Fruit fly (Drosophila melanogaster) whole organism, embryonic: ENCODE data around the gene cac.

Experiments
- Awh ChIP-seq: fragments of 200-800 bp; sonication (Bioruptor generic); IDR thresholded peaks from 2 replicates; pipeline ENCODE4, ENCODE4 v1.3.6; 2022; ENCODE audit warnings: missing biosample characterization, missing genetic modification characterization
- BtbVII ChIP-seq: fragments of 200-800 bp; sonication (Bioruptor generic); optimal IDR thresholded peaks from 3 replicates; lab custom pipeline; 2017; ENCODE audit warnings: missing biosample characterization, mild to moderate bottlenecking, missing genetic modification characterization
- CG10565 ChIP-seq: fragments of 200-800 bp; sonication (Bioruptor generic); optimal IDR thresholded peaks from 3 replicates; lab custom pipeline; 2016; ENCODE audit warnings: missing biosample characterization, mild to moderate bottlenecking, missing genetic modification characterization
- CG12104 ChIP-seq: fragments of 200-800 bp; sonication (Bioruptor generic); optimal IDR thresholded peaks from 3 replicates; lab custom pipeline; 2016; ENCODE audit warnings: missing biosample characterization, missing genetic modification characterization
- CG12391 ChIP-seq: fragments of 200-800 bp; sonication (Bioruptor generic); optimal IDR thresholded peaks from 3 replicates; lab custom pipeline; 2018; ENCODE audit warnings: missing biosample characterization, mild to moderate bottlenecking, missing genetic modification characterization, moderate library complexity
- CG13894 ChIP-seq: fragments of 200-800 bp; sonication (Bioruptor generic); optimal IDR thresholded peaks from 3 replicates; lab custom pipeline; 2018; ENCODE audit warnings: missing biosample characterization, mild to moderate bottlenecking, missing genetic modification characterization, moderate library complexity
- CG14014 ChIP-seq: fragments of 200-800 bp; sonication (Bioruptor generic); IDR thresholded peaks from 2 replicates; pipeline ENCODE4 v1.3.6; 2022; ENCODE audit warnings: missing biosample characterization, missing genetic modification characterization
- CG14050 ChIP-seq: fragments of 200-800 bp; sonication (Bioruptor generic); IDR thresholded peaks from 3 replicates; pipeline ENCODE4 v1.3.6; 2022; ENCODE audit warnings: missing biosample characterization, missing genetic modification characterization
- CG14965 ChIP-seq: fragments of 200-800 bp; sonication (Bioruptor generic); optimal IDR thresholded peaks from 2 replicates; lab custom pipeline; 2016; ENCODE audit warnings: missing biosample characterization, missing genetic modification characterization, borderline replicate concordance
- CG1602 ChIP-seq: fragments of 200-800 bp; sonication (Bioruptor generic); optimal IDR thresholded peaks from 3 replicates; lab custom pipeline; 2016; ENCODE audit warnings: missing biosample characterization, missing genetic modification characterization
- CG17359 ChIP-seq: fragments of 200-800 bp; sonication (Bioruptor generic); optimal IDR thresholded peaks from 3 replicates; lab custom pipeline; 2018; ENCODE audit warnings: missing biosample characterization, mild to moderate bottlenecking, missing genetic modification characterization, moderate library complexity
- CG17385 ChIP-seq: fragments of 200-800 bp; sonication (Bioruptor generic); optimal IDR thresholded peaks from 3 replicates; lab custom pipeline; 2018; ENCODE audit warnings: missing biosample characterization, mild to moderate bottlenecking, missing genetic modification characterization
- CG17912 ChIP-seq: fragments of 200-800 bp; sonication (Bioruptor generic); optimal IDR thresholded peaks from 2 replicates; lab custom pipeline; 2018; ENCODE audit warnings: missing biosample characterization, mild to moderate bottlenecking, missing genetic modification characterization
- CG18619 ChIP-seq: fragments of 200-800 bp; sonication (Bioruptor generic); optimal IDR thresholded peaks from 3 replicates; lab custom pipeline; 2017; ENCODE audit warnings: missing biosample characterization, mild to moderate bottlenecking, missing genetic modification characterization
- CG2202 ChIP-seq: fragments of 200-800 bp; sonication (Bioruptor generic); optimal IDR thresholded peaks from 2 replicates; lab custom pipeline; 2018; ENCODE audit warnings: missing biosample characterization, mild to moderate bottlenecking, missing genetic modification characterization
- CG31388 ChIP-seq: fragments of 200-800 bp; sonication (Bioruptor generic); optimal IDR thresholded peaks from 2 replicates; lab custom pipeline; 2016; ENCODE audit warnings: missing biosample characterization, missing genetic modification characterization
- CG6175 ChIP-seq: fragments of 200-800 bp; sonication (Bioruptor generic); IDR thresholded peaks from 3 replicates; pipeline ENCODE4 v1.3.6; 2022; ENCODE audit warnings: missing biosample characterization, missing genetic modification characterization
- CG6654 ChIP-seq: fragments of 200-800 bp; sonication (Bioruptor generic); optimal IDR thresholded peaks from 2 replicates; lab custom pipeline; 2017; ENCODE audit warnings: missing biosample characterization, mild to moderate bottlenecking, missing genetic modification characterization
- CG6791 ChIP-seq: fragments of 200-800 bp; sonication (Bioruptor generic); IDR thresholded peaks from 3 replicates; pipeline ENCODE4 v1.3.6; 2022; ENCODE audit warnings: missing biosample characterization, missing genetic modification characterization; ENCODE audit not compliant: partially characterized antibody
- CG6813 ChIP-seq: fragments of 200-800 bp; sonication (Bioruptor generic); optimal IDR thresholded peaks from 2 replicates; lab custom pipeline; 2017; ENCODE audit warnings: missing biosample characterization, missing genetic modification characterization, mild to moderate bottlenecking, moderate library complexity, missing genetic modification reagents
- CG6854 ChIP-seq: fragments of 200-800 bp; sonication (Bioruptor generic); optimal IDR thresholded peaks from 3 replicates; lab custom pipeline; 2017; ENCODE audit warnings: missing biosample characterization, mild to moderate bottlenecking, missing genetic modification characterization
- CG7928 ChIP-seq: fragments of 200-800 bp; sonication (Bioruptor generic); optimal IDR thresholded peaks from 2 replicates; lab custom pipeline; 2017; ENCODE audit warnings: missing biosample characterization, mild to moderate bottlenecking, missing genetic modification characterization
- CG8765 ChIP-seq: fragments of 200-800 bp; sonication (Bioruptor generic); IDR thresholded peaks from 2 replicates; pipeline ENCODE4 v1.3.6; 2022; ENCODE audit warnings: missing biosample characterization, missing genetic modification characterization
- CG9727 ChIP-seq: fragments of 200-800 bp; sonication (Bioruptor generic); optimal IDR thresholded peaks from 3 replicates; lab custom pipeline; 2017; ENCODE audit warnings: missing biosample characterization, mild to moderate bottlenecking, missing genetic modification characterization
- CoRest ChIP-seq: fragments of 200-800 bp; sonication (Bioruptor generic); optimal IDR thresholded peaks from 3 replicates; lab custom pipeline; 2018; ENCODE audit warnings: missing biosample characterization, mild to moderate bottlenecking, missing genetic modification characterization, moderate library complexity
- Elba2 ChIP-seq: fragments of 200-800 bp; sonication (Bioruptor generic); optimal IDR thresholded peaks from 3 replicates; lab custom pipeline; 2016; ENCODE audit warnings: missing biosample characterization, missing genetic modification characterization
- Gsc ChIP-seq: fragments of 200-800 bp; sonication (Bioruptor generic); IDR thresholded peaks from 2 replicates; pipeline ENCODE4 v1.3.6; 2022; ENCODE audit warnings: missing biosample characterization, missing genetic modification characterization
- H15 ChIP-seq: fragments of 200-800 bp; sonication (Bioruptor generic); IDR thresholded peaks from 3 replicates; pipeline ENCODE4 v1.3.6; 2022; ENCODE audit warnings: missing biosample characterization, missing genetic modification characterization
- Mad ChIP-seq: fragments of 200-800 bp; sonication (Bioruptor generic); optimal IDR thresholded peaks from 2 replicates; lab custom pipeline; 2016; ENCODE audit warnings: missing biosample characterization, missing genetic modification characterization
- Rx ChIP-seq: fragments of 200-800 bp; sonication (Bioruptor generic); IDR thresholded peaks from 2 replicates; pipeline ENCODE4 v1.3.6; 2022; ENCODE audit warnings: missing biosample characterization, missing genetic modification characterization
- Stat92E ChIP-seq, 3 experiments: fragments of >200 bp in 2 of 3; fragments of 200-800 bp in 1 of 3; sonication (Bioruptor generic) in 1 of 3; optimal IDR thresholded peaks; 2 replicates each; lab custom pipeline; 2017 to 2019; ENCODE audit warnings: missing biosample characterization in 3 of 3, missing genetic modification characterization in 3 of 3, mild to moderate bottlenecking in 1 of 3, moderate library complexity in 1 of 3
- al ChIP-seq: fragments of 200-800 bp; sonication (Bioruptor generic); IDR thresholded peaks from 2 replicates; pipeline ENCODE4 v1.3.6; 2022; ENCODE audit warnings: missing biosample characterization, missing genetic modification characterization
- ash1 ChIP-seq: fragments of 200-800 bp; sonication (Bioruptor generic); optimal IDR thresholded peaks from 2 replicates; lab custom pipeline; 2018; ENCODE audit warnings: missing biosample characterization, mild to moderate bottlenecking, missing genetic modification characterization
- bowl ChIP-seq: fragments of 200-800 bp; sonication (Bioruptor generic); IDR thresholded peaks from 2 replicates; pipeline ENCODE4 v1.3.6; 2022; ENCODE audit warnings: missing biosample characterization, missing genetic modification characterization
- chn ChIP-seq: fragments of 200-800 bp; sonication (Bioruptor generic); optimal IDR thresholded peaks from 2 replicates; lab custom pipeline; 2016; ENCODE audit warnings: missing biosample characterization, missing genetic modification characterization
- crc ChIP-seq: fragments of 200-800 bp; sonication (Bioruptor generic); optimal IDR thresholded peaks from 2 replicates; lab custom pipeline; 2016; ENCODE audit warnings: missing biosample characterization, missing genetic modification characterization
- gcm2 ChIP-seq: fragments of 200-800 bp; sonication (Bioruptor generic); optimal IDR thresholded peaks from 2 replicates; lab custom pipeline; 2016; ENCODE audit warnings: missing biosample characterization, missing genetic modification characterization
- ind ChIP-seq: fragments of 200-800 bp; sonication (Bioruptor generic); optimal IDR thresholded peaks from 3 replicates; lab custom pipeline; 2016; ENCODE audit warnings: missing biosample characterization, missing genetic modification characterization
- klu ChIP-seq: fragments of 200-800 bp; sonication (Bioruptor generic); IDR thresholded peaks from 2 replicates; pipeline ENCODE4 v1.3.6; 2022; ENCODE audit warnings: missing biosample characterization, missing genetic modification characterization
- lmd ChIP-seq: fragments of 200-800 bp; sonication (Bioruptor generic); IDR thresholded peaks from 2 replicates; pipeline ENCODE4 v1.3.6; 2022; ENCODE audit warnings: missing biosample characterization, missing genetic modification characterization
- pita ChIP-seq: fragments of 200-800 bp; sonication (Bioruptor generic); optimal IDR thresholded peaks from 2 replicates; lab custom pipeline; 2017; ENCODE audit warnings: missing biosample characterization, mild to moderate bottlenecking, missing genetic modification characterization
- psq ChIP-seq: fragments of 200-800 bp; sonication (Bioruptor generic); optimal IDR thresholded peaks from 2 replicates; lab custom pipeline; 2017; ENCODE audit warnings: missing biosample characterization, missing genetic modification characterization
- ro ChIP-seq: fragments of 200-800 bp; sonication (Bioruptor generic); IDR thresholded peaks from 2 replicates; pipeline ENCODE4 v1.3.6; 2022; ENCODE audit warnings: missing biosample characterization, missing genetic modification characterization
- sc ChIP-seq, 3 experiments: fragments of >200 bp in 2 of 3; fragments of 200-800 bp in 1 of 3; sonication (Bioruptor generic) in 1 of 3; optimal IDR thresholded peaks; 2 replicates in 2 of 3; 3 replicates in 1 of 3; lab custom pipeline; 2017; ENCODE audit warnings: mild to moderate bottlenecking in 1 of 3, missing biosample characterization in 1 of 3, missing genetic modification characterization in 1 of 3, missing genetic modification reagents in 1 of 3
- sisA ChIP-seq: fragments of 200-800 bp; sonication (Bioruptor generic); IDR thresholded peaks from 2 replicates; pipeline ENCODE4 v1.3.6; 2022; ENCODE audit warnings: missing biosample characterization, missing genetic modification characterization
- slbo ChIP-seq: fragments of 200-800 bp; sonication (Bioruptor generic); IDR thresholded peaks from 2 replicates; pipeline ENCODE4 v1.3.6; 2022; ENCODE audit warnings: missing biosample characterization, missing genetic modification characterization
- slp2 ChIP-seq: fragments of 200-800 bp; sonication (Bioruptor generic); optimal IDR thresholded peaks from 2 replicates; lab custom pipeline; 2016; ENCODE audit warnings: missing biosample characterization, missing genetic modification characterization
- so ChIP-seq: fragments of 200-800 bp; sonication (Bioruptor generic); IDR thresholded peaks from 3 replicates; pipeline ENCODE4 v1.3.6; 2022; ENCODE audit warnings: missing biosample characterization, missing genetic modification characterization
- tgo ChIP-seq: fragments of 200-800 bp; sonication (Bioruptor generic); IDR thresholded peaks from 3 replicates; pipeline ENCODE4 v1.3.6; 2022; ENCODE audit warnings: missing biosample characterization, missing genetic modification characterization
- tup ChIP-seq: fragments of 200-800 bp; sonication (Bioruptor generic); optimal IDR thresholded peaks from 2 replicates; lab custom pipeline; 2016; ENCODE audit warnings: missing biosample characterization, mild to moderate bottlenecking, missing genetic modification characterization, moderate library complexity

Gene cac

DNA sequence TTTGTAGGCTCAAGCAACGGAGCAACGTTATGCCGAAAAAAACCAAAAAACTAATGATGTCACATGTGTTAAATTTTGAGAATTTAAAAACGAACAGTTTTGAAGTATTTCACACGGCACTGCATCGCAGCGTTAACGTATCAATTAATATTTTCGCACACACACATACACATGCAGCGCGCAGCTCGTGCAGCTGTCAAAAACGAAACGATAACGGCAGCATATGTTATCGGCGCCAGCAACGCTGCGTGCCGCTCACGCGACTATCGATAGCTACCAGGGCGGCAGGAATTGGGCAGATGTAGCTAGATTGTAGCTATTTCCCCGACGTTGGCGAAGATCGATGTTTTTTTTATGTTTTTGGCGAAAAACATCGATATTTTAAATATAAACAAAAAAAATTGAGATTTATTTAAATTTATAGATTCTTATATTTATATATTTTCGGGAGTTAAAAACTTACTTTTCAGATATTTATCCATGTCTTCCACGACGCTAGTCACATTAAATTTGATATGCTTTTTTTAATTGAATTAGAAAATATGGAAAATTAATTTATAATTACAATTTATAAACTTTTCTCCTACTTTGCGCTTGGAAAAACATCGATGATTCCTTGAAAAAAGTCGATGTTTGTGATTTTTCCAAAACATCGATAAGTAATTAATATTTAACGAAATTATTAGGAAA lies 44.1 kb upstream of the cac start, which contains the start of gene Usp7 (continued):
- TF ChIP-seq psq (GFP tag; lab: Kevin White, UChicago) (no peak), CG1602 (no peak), gcm2 (GFP tag; lab: Kevin White, UChicago) (no peak), crc (GFP tag; lab: Kevin White, UChicago) (no peak), sc (optimal IDR thresholded peaks at IDR 0.05; lab: Kevin White, UChicago) (no peak), sc (GFP tag; optimal IDR thresholded peaks at IDR 0.05; lab: Kevin White, UChicago) (no peak), Stat92E (GFP tag; optimal IDR thresholded peaks at IDR 0.05; lab: Kevin White, UChicago) (no peak), BtbVII (no peak), Rx (GFP tag; lab: Robert Waterston, UW) (peak; percentile 15; the same call in 1 of the 2 replicates), slbo (GFP tag; lab: Robert Waterston, UW) (peak; percentile 54), CG7928 (GFP tag; lab: Kevin White, UChicago) (peak; percentile 86), slp2 (no peak), Awh (no peak), CG12391 (peak; percentile 46), al (0 out of 2 replicates have a peak, but pooled peaks have one; percentile 12), CG14014 (GFP tag; lab: Robert Waterston, UW) (0 out of 2 replicates have a peak, but pooled peaks have one; percentile 11), CG2202 (tag; lab: Kevin White, UChicago) (no peak), CG9727 (GFP tag; lab: Kevin White, UChicago) (peak; percentile 9), CG17385 (GFP tag; lab: Kevin White, UChicago) (no peak), CoRest (peak; percentile 48), so (no peak), CG17359 (tag; lab: Kevin White, UChicago) (no peak), CG6654 (no peak), Mad (GFP tag; lab: Kevin White, UChicago) (peak; percentile 21), sisA (no peak), lmd (GFP tag; lab: Robert Waterston, UW) (no peak), CG14050 (no peak), CG17912 (peak; percentile 69), CG6813 (GFP tag; lab: Kevin White, UChicago) (no peak), CG6175 (no peak), tgo (no peak), CG12104 (no peak), ro (no peak), CG6791 (GFP tag; lab: Robert Waterston, UW) (peak; percentile 98), CG31388 (GFP tag; lab: Kevin White, UChicago) (no peak), CG13894 (tag; lab: Kevin White, UChicago) (no peak), CG8765 (GFP tag; lab: Robert Waterston, UW) (no peak), ind (GFP tag; lab: Kevin White, UChicago) (no peak), pita (GFP tag; lab: Kevin White, UChicago) (no peak), ash1 (no peak), CG14965 (no peak), klu (no peak), CG18619 (GFP tag; lab: Kevin White, UChicago) (no peak), Gsc (GFP tag; lab: Robert Waterston, UW) (no peak), chn (no peak), CG6854 (GFP tag; lab: Kevin White, UChicago) (no peak), tup (GFP tag; lab: Kevin White, UChicago) (no peak), H15 (GFP tag; lab: Robert Waterston, UW) (no peak), Elba2 (GFP tag; lab: Kevin White, UChicago) (no peak), bowl (GFP tag; lab: Robert Waterston, UW) (no peak), CG10565 (GFP tag; lab: Kevin White, UChicago) (no peak)
